Worm (Caenorhabditis elegans) whole organism, early embryonic: ENCODE data around the gene F20G2.5.

ENCODE experiments used
- B0310.2 ChIP-seq: sonication (generic microtip); optimal IDR thresholded peaks from 2 replicates; lab custom pipeline; 2016; ENCODE audit warnings: mild to moderate bottlenecking, missing genetic modification characterization, missing compliant biosample characterization
- aly-1 ChIP-seq: sonication (generic microtip); optimal IDR thresholded peaks from 2 replicates; lab custom pipeline; 2016; ENCODE audit warnings: missing genetic modification characterization, missing compliant biosample characterization
- ama-1 ChIP-seq: fragments of 150-350 bp; optimal IDR thresholded peaks from 2 replicates; lab custom pipeline; 2014
- ceh-13 ChIP-seq: fragments of 200-800 bp; sonication (Bioruptor generic); optimal IDR thresholded peaks from 2 replicates; lab custom pipeline; 2018; ENCODE audit warnings: mild to moderate bottlenecking, missing genetic modification characterization, missing compliant biosample characterization
- ceh-36 ChIP-seq: sonication (generic microtip); optimal IDR thresholded peaks from 2 replicates; lab custom pipeline; 2016; ENCODE audit warnings: missing genetic modification characterization, inconsistent platforms, missing compliant biosample characterization
- ets-7 ChIP-seq: sonication (generic microtip); optimal IDR thresholded peaks from 2 replicates; lab custom pipeline; 2016; ENCODE audit warnings: missing genotype, missing genetic modification characterization, missing compliant biosample characterization
- flt-1 ChIP-seq: fragments of 200-800 bp; sonication (Bioruptor generic); IDR thresholded peaks from 2 replicates; pipeline ENCODE4 v1.3.6; 2022; ENCODE audit warnings: missing genetic modification characterization, missing compliant biosample characterization
- hmbx-1 ChIP-seq: sonication (generic microtip); optimal IDR thresholded peaks from 2 replicates; lab custom pipeline; 2016; ENCODE audit warnings: mild to moderate bottlenecking, missing genetic modification characterization, missing compliant biosample characterization
- hnd-1 ChIP-seq: sonication (generic microtip); optimal IDR thresholded peaks from 2 replicates; lab custom pipeline; 2016; ENCODE audit warnings: missing genetic modification characterization, missing compliant biosample characterization
- pes-1 ChIP-seq: fragments of 200-800 bp; sonication (Bioruptor generic); IDR thresholded peaks from 2 replicates; pipeline ENCODE4 v1.3.6; 2022; ENCODE audit warnings: missing genetic modification reagents, missing genetic modification characterization, missing compliant biosample characterization

- TF ChIP-seq ama-1 (no peak), ceh-36 (tag; lab: Kevin White, UChicago) (no peak), ceh-13 (no peak), hmbx-1 (tag; lab: Kevin White, UChicago) (no peak), B0310.2 (tag; lab: Kevin White, UChicago) (no peak), hnd-1 (no peak), flt-1 (GFP tag; lab: Robert Waterston, UW) (no peak), aly-1 (tag; lab: Kevin White, UChicago) (no peak), ets-7 (tag; lab: Kevin White, UChicago) (no peak), pes-1 (GFP tag; lab: Robert Waterston, UW) (no peak)
Observed at ce11 chrV:13730762-13731161, 40.5 kb upstream of the F20G2.5 start, which contains the start of gene dct-17.
